Worm (Caenorhabditis elegans) whole organism, L4 larva: ENCODE results near the gene nhr-234.
A peak's percentile ranks its signal among the peaks of the same experiment; 100 is the strongest.

Experiments
- T26A8.4 ChIP-seq: fragments of 200-800 bp; sonication (Bioruptor generic); IDR thresholded peaks from 2 replicates; pipeline ENCODE4 v1.3.6; 2022; ENCODE audit warnings: missing genetic modification characterization, missing compliant biosample characterization
- Y105C5A.15 ChIP-seq: fragments of 200-800 bp; sonication (Bioruptor generic); IDR thresholded peaks from 2 replicates; pipeline ENCODE4 v1.3.6; 2022; ENCODE audit warnings: missing genetic modification characterization, missing compliant biosample characterization
- attf-4 ChIP-seq: sonication (generic microtip); optimal IDR thresholded peaks from 3 replicates; lab custom pipeline; 2017; ENCODE audit warnings: missing biosample characterization, missing genetic modification characterization
- ceh-20 ChIP-seq: fragments of 200-800 bp; sonication (Bioruptor generic); IDR thresholded peaks from 2 replicates; pipeline ENCODE4 v1.3.6; 2022; ENCODE audit warnings: missing genetic modification reagents, missing genetic modification characterization, missing compliant biosample characterization
- ces-1 ChIP-seq: fragments of 150-350 bp; sonication (generic microtip); optimal IDR thresholded peaks from 4 replicates; lab custom pipeline; 2014; ENCODE audit warnings: missing biosample characterization, missing genetic modification reagents, missing genetic modification characterization
- ctbp-1 ChIP-seq: fragments of 200-800 bp; sonication (Bioruptor generic); IDR thresholded peaks from 2 replicates; pipeline ENCODE4 v1.3.6; 2022; ENCODE audit warnings: missing genetic modification reagents, missing genetic modification characterization, missing compliant biosample characterization
- daf-16 ChIP-seq, 3 experiments: sonication (generic microtip); optimal IDR thresholded peaks; 2 replicates each; lab custom pipeline; 2016 to 2017; ENCODE audit warnings: missing genetic modification characterization in 3 of 3, missing genetic modification reagents in 3 of 3, mild to moderate bottlenecking in 2 of 3, missing compliant biosample characterization in 2 of 3, missing biosample characterization in 1 of 3, moderate library complexity in 1 of 3
- dmd-6 ChIP-seq: fragments of 200-800 bp; sonication (Bioruptor generic); IDR thresholded peaks from 2 replicates; pipeline ENCODE4 v1.3.6; 2022; ENCODE audit warnings: missing genetic modification reagents, missing genetic modification characterization, missing compliant biosample characterization
- hif-1 ChIP-seq, 2 experiments: sonication (generic microtip); optimal IDR thresholded peaks; 2 replicates each; lab custom pipeline; 2016 to 2017; ENCODE audit warnings: missing compliant biosample characterization in 2 of 2, missing genetic modification characterization in 2 of 2, missing genetic modification reagents in 2 of 2, missing genotype in 2 of 2, mild to moderate bottlenecking in 1 of 2
- hlh-11 ChIP-seq: fragments of 200-800 bp; sonication (Bioruptor generic); optimal IDR thresholded peaks from 2 replicates; lab custom pipeline; 2018; ENCODE audit warnings: mild to moderate bottlenecking, missing genetic modification characterization, missing compliant biosample characterization
- hlh-30 ChIP-seq: sonication (generic microtip); optimal IDR thresholded peaks from 2 replicates; lab custom pipeline; 2017; ENCODE audit warnings: antibody characterized with exemption, mild to moderate bottlenecking, missing genetic modification characterization, missing compliant biosample characterization; ENCODE audit not compliant: insufficient read depth
- lin-1 ChIP-seq: fragments of 200-800 bp; sonication (Bioruptor generic); IDR thresholded peaks from 2 replicates; pipeline ENCODE4 v1.3.6; 2022; ENCODE audit warnings: missing genetic modification reagents, missing genetic modification characterization, missing compliant biosample characterization
- lin-13 ChIP-seq: fragments of 150-350 bp; optimal IDR thresholded peaks from 2 replicates; lab custom pipeline; 2014; ENCODE audit warnings: missing biosample characterization, missing genetic modification reagents, missing genetic modification characterization
- lsy-2 ChIP-seq, 2 experiments: fragments of 150-350 bp in 1 of 2; sonication (generic microtip) in 1 of 2; optimal IDR thresholded peaks; 2 replicates each; lab custom pipeline; 2014 to 2017; ENCODE audit warnings: missing biosample characterization in 2 of 2, missing genetic modification characterization in 2 of 2
- madf-5 ChIP-seq, 2 experiments: fragments of 200-800 bp; sonication (Bioruptor generic); IDR thresholded peaks; 2 replicates each; pipeline ENCODE4 v1.3.6; 2022; ENCODE audit warnings: missing compliant biosample characterization in 2 of 2, missing genetic modification characterization in 2 of 2
- mdl-1 ChIP-seq, 2 experiments: fragments of 150-350 bp in 1 of 2; sonication (generic microtip) in 1 of 2; optimal IDR thresholded peaks; 2 replicates each; lab custom pipeline; 2014 to 2017; ENCODE audit warnings: missing biosample characterization in 2 of 2, missing genetic modification characterization in 2 of 2
- mep-1 ChIP-seq: fragments of 150-350 bp; sonication (generic microtip); optimal IDR thresholded peaks from 3 replicates; lab custom pipeline; 2014; ENCODE audit warnings: missing biosample characterization, missing genetic modification characterization
- mxl-2 ChIP-seq: fragments of 200-800 bp; sonication (Bioruptor generic); conservative IDR thresholded peaks from 2 replicates; pipeline ENCODE4 v1.3.6; 2022; ENCODE audit warnings: missing genetic modification reagents, missing genetic modification characterization, missing compliant biosample characterization
- mxl-3 ChIP-seq: fragments of 200-800 bp; sonication (Bioruptor generic); optimal IDR thresholded peaks from 2 replicates; lab custom pipeline; 2018; ENCODE audit warnings: mild to moderate bottlenecking, missing genetic modification characterization, missing compliant biosample characterization
- nhr-10 ChIP-seq: fragments of 150-350 bp; optimal IDR thresholded peaks from 2 replicates; lab custom pipeline; 2014; ENCODE audit warnings: missing biosample characterization, missing genetic modification characterization
- nhr-11 ChIP-seq: fragments of 150-350 bp; optimal IDR thresholded peaks from 2 replicates; lab custom pipeline; 2014; ENCODE audit warnings: missing biosample characterization, missing genetic modification characterization
- nhr-28 ChIP-seq: fragments of 150-350 bp; optimal IDR thresholded peaks from 2 replicates; lab custom pipeline; 2014; ENCODE audit warnings: missing biosample characterization, missing genetic modification characterization
- pha-4 ChIP-seq, 2 experiments: fragments of 150-350 bp in 1 of 2; fragments of 200-800 bp in 1 of 2; sonication (Bioruptor generic) in 1 of 2; IDR thresholded peaks in 1 of 2; optimal IDR thresholded peaks in 1 of 2; 2 replicates each; pipeline versions ENCODE4 v1.3.6 to Lab custom; 2014 to 2022; ENCODE audit warnings: missing genetic modification characterization in 2 of 2, missing genetic modification reagents in 2 of 2, missing biosample characterization in 1 of 2, missing compliant biosample characterization in 1 of 2
- php-3 ChIP-seq: fragments of 200-800 bp; sonication (Bioruptor generic); IDR thresholded peaks from 2 replicates; pipeline ENCODE4 v1.3.6; 2022; ENCODE audit warnings: missing genetic modification reagents, missing genetic modification characterization, missing compliant biosample characterization
- rbr-2 ChIP-seq: sonication (generic microtip); optimal IDR thresholded peaks from 2 replicates; lab custom pipeline; 2016; ENCODE audit warnings: missing genotype, missing genetic modification characterization, missing compliant biosample characterization
- sdz-12 ChIP-seq: fragments of 200-800 bp; sonication (Bioruptor generic); optimal IDR thresholded peaks from 2 replicates; lab custom pipeline; 2018; ENCODE audit warnings: mild to moderate bottlenecking, missing genetic modification characterization, missing compliant biosample characterization
- set-16 ChIP-seq: fragments of 200-800 bp; sonication (Bioruptor generic); IDR thresholded peaks from 2 replicates; pipeline ENCODE4 v1.3.6; 2022; ENCODE audit warnings: missing genetic modification reagents, missing genetic modification characterization, missing compliant biosample characterization
- spr-3 ChIP-seq: fragments of 200-800 bp; sonication (Bioruptor generic); optimal IDR thresholded peaks from 2 replicates; lab custom pipeline; 2018; ENCODE audit warnings: mild to moderate bottlenecking, missing genetic modification characterization, missing compliant biosample characterization
- tra-1 ChIP-seq: fragments of 200-800 bp; sonication (Bioruptor generic); IDR thresholded peaks from 2 replicates; pipeline ENCODE4 v1.3.6; 2022; ENCODE audit warnings: missing genetic modification reagents, missing genetic modification characterization, missing compliant biosample characterization
- unc-130 ChIP-seq: sonication (generic microtip); optimal IDR thresholded peaks from 2 replicates; lab custom pipeline; 2016; ENCODE audit warnings: missing genetic modification reagents, missing genetic modification characterization, missing compliant biosample characterization
- unc-39 ChIP-seq: sonication (generic microtip); optimal IDR thresholded peaks from 2 replicates; lab custom pipeline; 2017; ENCODE audit warnings: missing biosample characterization, missing genetic modification characterization
- unc-62 ChIP-seq, 3 experiments: fragments of 150-350 bp in 1 of 3; sonication (generic microtip); optimal IDR thresholded peaks in 2 of 3; peaks in 1 of 3; 1 replicate in 1 of 3; 2 replicates in 2 of 3; lab custom pipeline; 2014 to 2017; ENCODE audit warnings: missing biosample characterization in 3 of 3, missing genetic modification characterization in 3 of 3, missing genetic modification reagents in 3 of 3, missing genotype in 1 of 3
- vab-7 ChIP-seq: fragments of 200-800 bp; sonication (Bioruptor generic); IDR thresholded peaks from 2 replicates; pipeline ENCODE4 v1.3.6; 2022; ENCODE audit warnings: missing genetic modification reagents, missing genetic modification characterization, missing compliant biosample characterization
- zag-1 ChIP-seq: fragments of 150-350 bp; optimal IDR thresholded peaks from 2 replicates; lab custom pipeline; 2014; ENCODE audit warnings: missing biosample characterization, missing genetic modification characterization
- zfp-2 ChIP-seq: sonication (generic microtip); optimal IDR thresholded peaks from 2 replicates; lab custom pipeline; 2016; ENCODE audit warnings: mild to moderate bottlenecking, missing genetic modification characterization, missing compliant biosample characterization
- zip-11 ChIP-seq: fragments of 200-800 bp; sonication (Bioruptor generic); IDR thresholded peaks from 2 replicates; pipeline ENCODE4 v1.3.6; 2022; ENCODE audit warnings: missing genetic modification characterization, missing compliant biosample characterization
- zip-2 ChIP-seq: fragments of 150-350 bp; optimal IDR thresholded peaks from 2 replicates; lab custom pipeline; 2014; ENCODE audit warnings: missing biosample characterization, missing genetic modification characterization

Gene nhr-234

ce11 chrII:12658409-12658808 lies 21.9 kb downstream of the nhr-234 start (continued):
- no peak for TF ChIP-seq php-3
- TF ChIP-seq sdz-12 (GFP tag; lab: Kevin White, UChicago): no peak
- TF ChIP-seq lin-1 (GFP tag; lab: Robert Waterston, UW): no peak
- no peak for TF ChIP-seq pha-4 (GFP tag; IDR thresholded peaks at IDR 0.05; lab: Robert Waterston, UW)
- TF ChIP-seq pha-4 (tag; optimal IDR thresholded peaks at IDR 0.05; lab: Kevin White, UChicago): no peak
- no peak for TF ChIP-seq zfp-2
- TF ChIP-seq vab-7 (GFP tag; lab: Robert Waterston, UW): no peak
- TF ChIP-seq dmd-6 (GFP tag; lab: Robert Waterston, UW): no peak
- peak; percentile 38 for TF ChIP-seq nhr-11
- TF ChIP-seq madf-5 (GFP tag; IDR thresholded peaks at IDR 0.05; lab: Robert Waterston, UW): no peak
- no peak for TF ChIP-seq T26A8.4 (GFP tag; lab: Robert Waterston, UW)
- no peak for TF ChIP-seq ceh-20 (GFP tag; lab: Robert Waterston, UW)
- TF ChIP-seq spr-3 (GFP tag; lab: Kevin White, UChicago): no peak
- no peak for TF ChIP-seq unc-39 (tag; lab: Kevin White, UChicago)
- peak; percentile 1 for TF ChIP-seq hlh-30 (tag; lab: Kevin White, UChicago)
- TF ChIP-seq nhr-10: no peak

ce11 chrII:12659676-12660371 lies 23.3 kb downstream of the nhr-234 start:
- no peak for TF ChIP-seq T26A8.4 (GFP tag; lab: Robert Waterston, UW)
- TF ChIP-seq mxl-2 (GFP tag; lab: Robert Waterston, UW): no peak
- TF ChIP-seq mdl-1 (tag; optimal IDR thresholded peaks at IDR 0.05; lab: Kevin White, UChicago): peak in 1 of 2 experiments; percentile 42
- no peak for TF ChIP-seq attf-4 (tag; lab: Kevin White, UChicago)
- 0 out of 2 replicates have a peak, but pooled peaks have one; percentile 16 for TF ChIP-seq ceh-20 (GFP tag; lab: Robert Waterston, UW)
- TF ChIP-seq ces-1 (GFP tag; lab: Kevin White, UChicago): peak; percentile 34
- peak; percentile 77 for TF ChIP-seq mxl-3 (GFP tag; lab: Kevin White, UChicago)
- TF ChIP-seq nhr-28 (tag; lab: Kevin White, UChicago): peak; percentile 0
- TF ChIP-seq mep-1 (tag; lab: Kevin White, UChicago): peak; percentile 27
- TF ChIP-seq unc-130: no peak
- TF ChIP-seq zip-2: no peak
- peak; percentile 15; the same call in 1 of the 2 replicates for TF ChIP-seq set-16 (GFP tag; lab: Robert Waterston, UW)
- peak in 1 of 2 experiments; percentile 26 for TF ChIP-seq daf-16 (GFP tag; optimal IDR thresholded peaks at IDR 0.05; lab: Kevin White, UChicago)
- no peak for TF ChIP-seq daf-16 (tag; optimal IDR thresholded peaks at IDR 0.05; lab: Kevin White, UChicago)
- TF ChIP-seq zag-1 (tag; lab: Kevin White, UChicago): no peak
- peak in 1 of 2 experiments; percentile 48 for TF ChIP-seq hif-1 (tag; optimal IDR thresholded peaks at IDR 0.05; lab: Kevin White, UChicago)
- no peak for TF ChIP-seq unc-62 (GFP tag; optimal IDR thresholded peaks at IDR 0.05 in 1 of 2; lab: Kevin White, UChicago)
- no peak for TF ChIP-seq unc-62 (tag; optimal IDR thresholded peaks at IDR 0.05; lab: Kevin White, UChicago)
- TF ChIP-seq tra-1 (GFP tag; lab: Robert Waterston, UW): peak; percentile 71
- TF ChIP-seq hlh-30 (tag; lab: Kevin White, UChicago): peak; percentile 50
- peak; percentile 61 for TF ChIP-seq hlh-11
- TF ChIP-seq Y105C5A.15 (GFP tag; lab: Robert Waterston, UW): no peak
- TF ChIP-seq ctbp-1 (GFP tag; lab: Robert Waterston, UW): 0 out of 2 replicates have a peak, but pooled peaks have one; percentile 17
- TF ChIP-seq rbr-2 (tag; lab: Kevin White, UChicago): peak; percentile 16
- 0 out of 2 replicates have a peak, but pooled peaks have one; percentile 14 for TF ChIP-seq vab-7 (GFP tag; lab: Robert Waterston, UW)
- peak; percentile 11 for TF ChIP-seq lin-13 (GFP tag; lab: Kevin White, UChicago)
- TF ChIP-seq zip-11 (GFP tag; lab: Robert Waterston, UW): no peak
- TF ChIP-seq lsy-2 (tag; optimal IDR thresholded peaks at IDR 0.05; lab: Kevin White, UChicago): peak in 1 of 2 experiments; percentile 49
